Fruit fly (Drosophila melanogaster): Measurements from ENCODE around the gene sina.
A peak's percentile ranks its signal among the peaks of the same experiment; 100 is the strongest.

sina gene

DNA sequence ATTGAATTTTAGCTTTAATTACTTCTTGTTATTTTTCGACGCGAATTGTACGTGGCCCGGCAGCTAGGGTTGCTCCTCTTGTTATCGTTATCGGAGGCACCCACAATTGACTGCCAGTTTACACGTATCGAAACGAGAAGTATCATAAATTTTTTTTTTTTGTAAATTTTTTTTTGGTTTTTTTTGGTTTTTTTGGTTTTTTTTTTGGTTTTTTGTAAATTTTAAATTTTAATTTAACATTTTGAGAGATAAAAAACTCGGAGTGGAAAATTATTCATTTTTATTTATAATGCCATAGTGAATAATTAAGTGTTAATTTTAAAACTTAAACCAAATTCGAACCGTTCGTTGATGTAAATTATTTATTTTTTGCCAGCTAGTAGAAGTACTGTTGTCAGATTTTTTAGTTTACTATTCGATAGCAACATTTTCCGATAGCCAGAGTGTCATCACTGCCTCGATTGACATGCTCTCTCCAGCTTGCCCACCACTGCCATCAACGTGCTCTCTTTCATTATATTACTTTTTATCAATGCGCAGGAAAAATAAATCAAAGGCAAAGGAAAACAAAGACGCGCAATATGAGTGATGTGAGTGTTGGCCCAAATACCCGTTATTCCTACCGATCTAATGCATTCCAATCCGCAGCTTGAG, 8.5 kb upstream of the sina start, which contains the start of the genes kud and Zcchc7 (continued):
- TF ChIP-seq HLH4C (GFP tag; IDR thresholded peaks at IDR 0.05; ENCODE audit: partially characterized antibody) (peak; percentile 63; the same call in 2 of the 3 replicates), fd3F (GFP tag; optimal IDR thresholded peaks at IDR 0.05) (peak; percentile 56), dmrt11E (tag; optimal IDR thresholded peaks at IDR 0.05) (peak; percentile 57), jing (GFP tag; optimal IDR thresholded peaks at IDR 0.05) (no peak), CG2712 (tag; optimal IDR thresholded peaks at IDR 0.05) (peak; percentile 71), lilli (GFP tag; optimal IDR thresholded peaks at IDR 0.05) (peak; percentile 80), nmo (GFP tag; optimal IDR thresholded peaks at IDR 0.05) (peak; percentile 79), stwl (tag; optimal IDR thresholded peaks at IDR 0.05) (peak; percentile 79), Fer2 (tag; optimal IDR thresholded peaks at IDR 0.05) (peak; percentile 64), CG7372 (GFP tag; IDR thresholded peaks at IDR 0.05) (no peak), CG10267 (tag; optimal IDR thresholded peaks at IDR 0.05) (peak; percentile 69), slbo (GFP tag; IDR thresholded peaks at IDR 0.05) (peak; percentile 60), sens-2 (GFP tag; IDR thresholded peaks at IDR 0.05) (peak; percentile 10; the same call in 1 of the 2 replicates), trem (tag; optimal IDR thresholded peaks at IDR 0.05) (peak; percentile 70), CG9727 (GFP tag; optimal IDR thresholded peaks at IDR 0.05) (peak; percentile 77), ems (GFP tag; optimal IDR thresholded peaks at IDR 0.05) (peak; percentile 42), CG12104 (GFP tag; optimal IDR thresholded peaks at IDR 0.05) (peak; percentile 55), CG18619 (GFP tag; optimal IDR thresholded peaks at IDR 0.05) (peak; percentile 49), CG15696 (tag; optimal IDR thresholded peaks at IDR 0.05) (peak; percentile 59), Bteb2 (GFP tag; optimal IDR thresholded peaks at IDR 0.05) (peak; percentile 54), ssp (GFP tag; IDR thresholded peaks at IDR 0.05) (peak; percentile 31; the same call in 1 of the 2 replicates), ind (GFP tag; optimal IDR thresholded peaks at IDR 0.05) (peak; percentile 48), Ssrp (tag; optimal IDR thresholded peaks at IDR 0.05) (peak; percentile 45), cato (GFP tag; optimal IDR thresholded peaks at IDR 0.05; ENCODE audit: borderline replicate concordance) (peak; percentile 30), CG18476 (GFP tag; optimal IDR thresholded peaks at IDR 0.05) (peak; percentile 42), Ets97D (GFP tag; optimal IDR thresholded peaks at IDR 0.05) (peak; percentile 65), CG10654 (GFP tag; optimal IDR thresholded peaks at IDR 0.05) (peak; percentile 42), az2 (GFP tag; optimal IDR thresholded peaks at IDR 0.05) (peak; percentile 60), Ptx1 (GFP tag; IDR thresholded peaks at IDR 0.05) (peak; percentile 34), CG17802 (tag; optimal IDR thresholded peaks at IDR 0.05) (peak; percentile 84), hkb (optimal IDR thresholded peaks at IDR 0.05) (peak; percentile 34), hkb (GFP tag; IDR thresholded peaks at IDR 0.05) (no peak), E2f2 (GFP tag; IDR thresholded peaks at IDR 0.05) (peak; percentile 27; the same call in 1 of the 2 replicates), ci (GFP tag; IDR thresholded peaks at IDR 0.05) (no peak), Sry-δ (GFP tag; optimal IDR thresholded peaks at IDR 0.05) (peak; percentile 88), CG13424 (tag; optimal IDR thresholded peaks at IDR 0.05) (peak; percentile 82), CG43689 (GFP tag; IDR thresholded peaks at IDR 0.05) (no peak), CG10565 (GFP tag; optimal IDR thresholded peaks at IDR 0.05) (no peak), bsh (GFP tag; optimal IDR thresholded peaks at IDR 0.05) (peak in 1 of 2 experiments; percentile 43), Max (GFP tag; optimal IDR thresholded peaks at IDR 0.05) (peak; percentile 57), Antp (GFP tag; optimal IDR thresholded peaks at IDR 0.05) (peak; percentile 43), CG30020 (tag; optimal IDR thresholded peaks at IDR 0.05) (peak; percentile 87), Rx (GFP tag; IDR thresholded peaks at IDR 0.05) (no peak), Mad (GFP tag; optimal IDR thresholded peaks at IDR 0.05) (no peak), Dbx (GFP tag; IDR thresholded peaks at IDR 0.05) (peak; percentile 28; the same call in 1 of the 3 replicates), usp (GFP tag; optimal IDR thresholded peaks at IDR 0.05) (no peak), CG12391 (tag; optimal IDR thresholded peaks at IDR 0.05) (peak; percentile 83), wek (GFP tag; optimal IDR thresholded peaks at IDR 0.05) (no peak), shn (GFP tag; optimal IDR thresholded peaks at IDR 0.05) (peak; percentile 19), PHDP (tag; optimal IDR thresholded peaks at IDR 0.05) (peak; percentile 61)
